Worm (Caenorhabditis elegans) whole organism, late embryonic: ENCODE measurements around the gene oac-40.

Experiments used
- K02D7.2 ChIP-seq: sonication (generic microtip); optimal IDR thresholded peaks from 2 replicates; lab custom pipeline; 2017; ENCODE audit warnings: mild to moderate bottlenecking, missing genetic modification characterization, missing compliant biosample characterization
- T23F11.4 ChIP-seq: fragments of 200-800 bp; sonication (Bioruptor generic); optimal IDR thresholded peaks from 2 replicates; lab custom pipeline; 2018; ENCODE audit warnings: mild to moderate bottlenecking, missing genetic modification characterization, missing compliant biosample characterization
- ceh-14 ChIP-seq: sonication (generic microtip); optimal IDR thresholded peaks from 2 replicates; lab custom pipeline; 2016; ENCODE audit warnings: missing genotype, missing genetic modification characterization, missing compliant biosample characterization
- ceh-19 ChIP-seq: fragments of 200-800 bp; sonication (Bioruptor generic); optimal IDR thresholded peaks from 2 replicates; lab custom pipeline; 2018; ENCODE audit warnings: mild to moderate bottlenecking, missing genetic modification characterization, missing compliant biosample characterization
- ceh-2 ChIP-seq: sonication (generic microtip); optimal IDR thresholded peaks from 2 replicates; lab custom pipeline; 2016; ENCODE audit warnings: missing genotype, missing genetic modification characterization, missing compliant biosample characterization
- ceh-22 ChIP-seq: sonication (generic microtip); optimal IDR thresholded peaks from 2 replicates; lab custom pipeline; 2017; ENCODE audit warnings: missing biosample characterization, missing genetic modification characterization
- ceh-24 ChIP-seq: sonication (generic microtip); optimal IDR thresholded peaks from 2 replicates; lab custom pipeline; 2016; ENCODE audit warnings: mild to moderate bottlenecking, missing genetic modification characterization, missing compliant biosample characterization
- ceh-30 ChIP-seq: fragments of 150-350 bp; optimal IDR thresholded peaks from 2 replicates; lab custom pipeline; 2014; ENCODE audit warnings: missing biosample characterization, missing genetic modification characterization
- ceh-31 ChIP-seq: sonication (generic microtip); optimal IDR thresholded peaks from 2 replicates; lab custom pipeline; 2016; ENCODE audit warnings: missing genetic modification characterization, missing compliant biosample characterization
- ceh-34 ChIP-seq: sonication (generic microtip); optimal IDR thresholded peaks from 2 replicates; lab custom pipeline; 2016; ENCODE audit warnings: mild to moderate bottlenecking, missing genetic modification characterization, missing compliant biosample characterization
- ceh-48 ChIP-seq: sonication (generic microtip); optimal IDR thresholded peaks from 2 replicates; lab custom pipeline; 2016; ENCODE audit warnings: missing genetic modification characterization, inconsistent platforms, missing compliant biosample characterization
- ceh-6 ChIP-seq: fragments of 200-800 bp; sonication (Bioruptor generic); optimal IDR thresholded peaks from 2 replicates; lab custom pipeline; 2018; ENCODE audit warnings: mild to moderate bottlenecking, missing genetic modification characterization, missing compliant biosample characterization
- dmd-4 ChIP-seq: sonication (generic microtip); optimal IDR thresholded peaks from 2 replicates; lab custom pipeline; 2016; ENCODE audit warnings: borderline replicate concordance, missing genetic modification characterization, missing compliant biosample characterization
- elt-4 ChIP-seq: sonication (generic microtip); optimal IDR thresholded peaks from 2 replicates; lab custom pipeline; 2016; ENCODE audit warnings: missing genetic modification characterization, missing compliant biosample characterization
- ets-4 ChIP-seq: sonication (generic microtip); optimal IDR thresholded peaks from 2 replicates; lab custom pipeline; 2016; ENCODE audit warnings: missing genetic modification characterization, missing compliant biosample characterization
- eyg-1 ChIP-seq: sonication (generic microtip); optimal IDR thresholded peaks from 2 replicates; lab custom pipeline; 2016; ENCODE audit warnings: missing genotype, missing genetic modification characterization, missing compliant biosample characterization
- fax-1 ChIP-seq: sonication (generic microtip); optimal IDR thresholded peaks from 2 replicates; lab custom pipeline; 2016; ENCODE audit warnings: missing genotype, missing genetic modification characterization, missing compliant biosample characterization
- fkh-10 ChIP-seq: fragments of 150-350 bp; optimal IDR thresholded peaks from 2 replicates; lab custom pipeline; 2014; ENCODE audit warnings: missing biosample characterization, missing genetic modification reagents, missing genetic modification characterization
- fkh-6 ChIP-seq: sonication (generic microtip); optimal IDR thresholded peaks from 2 replicates; lab custom pipeline; 2016; ENCODE audit warnings: missing genetic modification characterization, missing compliant biosample characterization
- hlh-13 ChIP-seq: fragments of 200-800 bp; sonication (Bioruptor generic); optimal IDR thresholded peaks from 2 replicates; lab custom pipeline; 2018; ENCODE audit warnings: mild to moderate bottlenecking, missing genetic modification characterization, missing compliant biosample characterization
- hlh-15 ChIP-seq: sonication (generic microtip); optimal IDR thresholded peaks from 2 replicates; lab custom pipeline; 2016; ENCODE audit warnings: missing genetic modification characterization, missing compliant biosample characterization
- hlh-6 ChIP-seq: sonication (generic microtip); optimal IDR thresholded peaks from 2 replicates; lab custom pipeline; 2016; ENCODE audit warnings: missing genotype, missing genetic modification characterization, missing compliant biosample characterization
- hlh-8 ChIP-seq: sonication (generic microtip); optimal IDR thresholded peaks from 2 replicates; lab custom pipeline; 2016; ENCODE audit warnings: missing genotype, missing genetic modification characterization, missing compliant biosample characterization
- lim-6 ChIP-seq: sonication (generic microtip); optimal IDR thresholded peaks from 2 replicates; lab custom pipeline; 2016; ENCODE audit warnings: missing genetic modification characterization, missing compliant biosample characterization
- lin-11 ChIP-seq: fragments of 200-800 bp; sonication (Bioruptor generic); optimal IDR thresholded peaks from 2 replicates; lab custom pipeline; 2018; ENCODE audit warnings: mild to moderate bottlenecking, missing genetic modification characterization, missing compliant biosample characterization
- madf-2 ChIP-seq: sonication (generic microtip); optimal IDR thresholded peaks from 2 replicates; lab custom pipeline; 2017; ENCODE audit warnings: missing genetic modification characterization, missing compliant biosample characterization
- nhr-11 ChIP-seq: fragments of 150-350 bp; optimal IDR thresholded peaks from 2 replicates; lab custom pipeline; 2014; ENCODE audit warnings: missing biosample characterization, missing genetic modification characterization
- nhr-232 ChIP-seq: sonication (generic microtip); optimal IDR thresholded peaks from 2 replicates; lab custom pipeline; 2016; ENCODE audit warnings: missing genetic modification characterization, missing compliant biosample characterization
- odd-2 ChIP-seq: sonication (generic microtip); optimal IDR thresholded peaks from 2 replicates; lab custom pipeline; 2017; ENCODE audit warnings: antibody characterized with exemption, mild to moderate bottlenecking, missing genetic modification characterization, missing compliant biosample characterization
- pag-3 ChIP-seq: sonication (generic microtip); optimal IDR thresholded peaks from 2 replicates; lab custom pipeline; 2016; ENCODE audit warnings: missing compliant biosample characterization, missing genetic modification characterization, borderline replicate concordance
- pat-9 ChIP-seq: fragments of 200-800 bp; sonication (Bioruptor generic); optimal IDR thresholded peaks from 2 replicates; lab custom pipeline; 2018; ENCODE audit warnings: mild to moderate bottlenecking, missing genetic modification characterization, moderate library complexity, missing compliant biosample characterization
- pros-1 ChIP-seq: fragments of 150-350 bp; optimal IDR thresholded peaks from 2 replicates; lab custom pipeline; 2014; ENCODE audit warnings: missing biosample characterization, missing genetic modification reagents, missing genetic modification characterization
- sox-2 ChIP-seq: fragments of 200-800 bp; sonication (Bioruptor generic); IDR thresholded peaks from 2 replicates; pipeline ENCODE4 v1.3.6; 2022; ENCODE audit warnings: missing genetic modification reagents, missing genetic modification characterization, missing compliant biosample characterization
- sox-4 ChIP-seq: sonication (generic microtip); optimal IDR thresholded peaks from 2 replicates; lab custom pipeline; 2017; ENCODE audit warnings: mild to moderate bottlenecking, missing genetic modification characterization, inconsistent platforms, missing compliant biosample characterization
- tbx-2 ChIP-seq: sonication (generic microtip); optimal IDR thresholded peaks from 2 replicates; lab custom pipeline; 2016; ENCODE audit warnings: missing genetic modification characterization, missing compliant biosample characterization
- unc-55 ChIP-seq: sonication (generic microtip); optimal IDR thresholded peaks from 2 replicates; lab custom pipeline; 2017; ENCODE audit warnings: missing biosample characterization, missing genetic modification reagents, missing genetic modification characterization
- zip-5 ChIP-seq: sonication (generic microtip); optimal IDR thresholded peaks from 2 replicates; lab custom pipeline; 2016; ENCODE audit warnings: missing genetic modification characterization, missing compliant biosample characterization
- ztf-16 ChIP-seq: sonication (generic microtip); optimal IDR thresholded peaks from 2 replicates; lab custom pipeline; 2017; ENCODE audit warnings: missing genetic modification characterization, missing compliant biosample characterization

oac-40 gene

ce11 chrV:9041030-9041429, 24.5 kb downstream of the oac-40 start, which contains the start of gene cyp-33B1 (continued):
- TF ChIP-seq hlh-15 (tag; lab: Kevin White, UChicago), result no peak

- TF ChIP-seq pag-3 (tag; lab: Kevin White, UChicago) (no peak), ceh-14 (tag; lab: Kevin White, UChicago) (no peak), ceh-22 (tag; lab: Kevin White, UChicago) (no peak), sox-4 (no peak), ceh-6 (GFP tag; lab: Kevin White, UChicago) (no peak), sox-2 (GFP tag; lab: Robert Waterston, UW) (no peak), pros-1 (no peak), T23F11.4 (GFP tag; lab: Kevin White, UChicago) (no peak)
These were observed 28.3 kb downstream of the oac-40 start, which contains the start of gene nhr-30 for ce11 chrV:9044871-9045270. nhr-30 (plus strand) TSS chrV:9045171.

- TF ChIP-seq hlh-6 (tag; lab: Kevin White, UChicago), result no peak
- no peak for TF ChIP-seq madf-2
- TF ChIP-seq ceh-22 (tag; lab: Kevin White, UChicago), result no peak
- no peak for TF ChIP-seq unc-55 (GFP tag; lab: Kevin White, UChicago)
- TF ChIP-seq ceh-19, result no peak
- TF ChIP-seq K02D7.2 (tag; lab: Kevin White, UChicago), result no peak
- TF ChIP-seq ceh-14 (tag; lab: Kevin White, UChicago), result no peak
- no peak for TF ChIP-seq ceh-30
- no peak for TF ChIP-seq ets-4
- TF ChIP-seq fax-1 (tag; lab: Kevin White, UChicago), result no peak
- no peak for TF ChIP-seq ceh-24 (tag; lab: Kevin White, UChicago)
- no peak for TF ChIP-seq odd-2 (tag; lab: Kevin White, UChicago)
- TF ChIP-seq hlh-13 (GFP tag; lab: Kevin White, UChicago), result no peak
- no peak for TF ChIP-seq hlh-8 (tag; lab: Kevin White, UChicago)
- TF ChIP-seq eyg-1, result no peak
- TF ChIP-seq elt-4 (tag; lab: Kevin White, UChicago), result no peak
- no peak for TF ChIP-seq nhr-232 (tag; lab: Kevin White, UChicago)
- TF ChIP-seq ceh-48, result no peak
- TF ChIP-seq nhr-11 (tag; lab: Kevin White, UChicago), result no peak
- no peak for TF ChIP-seq ceh-2 (tag; lab: Kevin White, UChicago)
These were observed 31.0 kb downstream of the oac-40 start, which contains the start of gene C25E10.17 for ce11 chrV:9047555-9048049. C25E10.17 (minus strand) TSS chrV:9047605.

ce11 chrV:9049271-9049670, 32.7 kb downstream of the oac-40 start:
- TF ChIP-seq tbx-2 (tag; lab: Kevin White, UChicago), result no peak
- TF ChIP-seq lin-11 (tag; lab: Kevin White, UChicago), result no peak
- no peak for TF ChIP-seq fax-1 (tag; lab: Kevin White, UChicago)
- no peak for TF ChIP-seq ceh-14 (tag; lab: Kevin White, UChicago)
- no peak for TF ChIP-seq ztf-16
- no peak for TF ChIP-seq ceh-19
- TF ChIP-seq lim-6 (tag; lab: Kevin White, UChicago), result no peak
- no peak for TF ChIP-seq fkh-6 (tag; lab: Kevin White, UChicago)
- no peak for TF ChIP-seq dmd-4 (tag; lab: Kevin White, UChicago)
- no peak for TF ChIP-seq ceh-22 (tag; lab: Kevin White, UChicago)
- no peak for TF ChIP-seq fkh-10
- no peak for TF ChIP-seq hlh-15 (tag; lab: Kevin White, UChicago)
- TF ChIP-seq ceh-34 (tag; lab: Kevin White, UChicago), result no peak
- TF ChIP-seq zip-5, result no peak
- TF ChIP-seq ceh-2 (tag; lab: Kevin White, UChicago), result no peak
- TF ChIP-seq ceh-31 (tag; lab: Kevin White, UChicago), result no peak
- TF ChIP-seq ceh-30, result no peak
- no peak for TF ChIP-seq T23F11.4 (GFP tag; lab: Kevin White, UChicago)
- TF ChIP-seq hlh-6 (tag; lab: Kevin White, UChicago), result no peak
- no peak for TF ChIP-seq pat-9
